Fruit fly (Drosophila melanogaster): ENCODE data around the gene Best1.

Best1 gene

dm6 chr3R:10170356-10170876 lies at the start of gene Best1 (continued):
- TF ChIP-seq Dfd (GFP tag; optimal IDR thresholded peaks at IDR 0.05) (no peak), Doc3 (GFP tag; IDR thresholded peaks at IDR 0.05; ENCODE audit: partially characterized antibody) (0 out of 3 replicates have a peak, but pooled peaks have one; percentile 47), CG8944 (GFP tag; optimal IDR thresholded peaks at IDR 0.05) (peak; percentile 65), otp (GFP tag; IDR thresholded peaks at IDR 0.05) (peak; percentile 89; the same call in 2 of the 3 replicates), Lpt (GFP tag; optimal IDR thresholded peaks at IDR 0.05) (no peak), lov (optimal IDR thresholded peaks at IDR 0.05) (no peak), lov (GFP tag; IDR thresholded peaks at IDR 0.05) (peak; percentile 80), Nf-YA (GFP tag; IDR thresholded peaks at IDR 0.05) (peak; percentile 87), Hr78 (GFP tag; optimal IDR thresholded peaks at IDR 0.05) (peak in 1 of 2 experiments; percentile 64), Ada2b (GFP tag; IDR thresholded peaks at IDR 0.05) (peak; percentile 96), ems (GFP tag; optimal IDR thresholded peaks at IDR 0.05) (peak; percentile 50), ci (GFP tag; IDR thresholded peaks at IDR 0.05) (peak; percentile 95), CG15601 (tag; optimal IDR thresholded peaks at IDR 0.05) (peak; percentile 89), trh (GFP tag; optimal IDR thresholded peaks at IDR 0.05) (peak; percentile 69), twi (tag; optimal IDR thresholded peaks at IDR 0.05) (peak; percentile 76), CG18011 (GFP tag; optimal IDR thresholded peaks at IDR 0.05) (peak; percentile 77), CG7372 (GFP tag; IDR thresholded peaks at IDR 0.05) (peak; percentile 81), Oli (tag; optimal IDR thresholded peaks at IDR 0.05) (peak; percentile 90), Atf-2 (GFP tag; optimal IDR thresholded peaks at IDR 0.05) (no peak), CG30403 (GFP tag; optimal IDR thresholded peaks at IDR 0.05) (peak; percentile 91), CG17359 (tag; optimal IDR thresholded peaks at IDR 0.05) (peak; percentile 94), CG17568 (GFP tag; optimal IDR thresholded peaks at IDR 0.05) (peak; percentile 88), jigr1 (GFP tag; IDR thresholded peaks at IDR 0.05) (peak; percentile 45; the same call in 1 of the 3 replicates), phol (tag; optimal IDR thresholded peaks at IDR 0.05) (peak; percentile 87), cwo (GFP tag; optimal IDR thresholded peaks at IDR 0.05) (peak; percentile 89), CG1792 (GFP tag; optimal IDR thresholded peaks at IDR 0.05) (peak; percentile 40), gcm (GFP tag; optimal IDR thresholded peaks at IDR 0.05) (peak; percentile 92), Usf (GFP tag; optimal IDR thresholded peaks at IDR 0.05) (peak; percentile 82), Dref (GFP tag; IDR thresholded peaks at IDR 0.05) (no peak), ab (GFP tag; optimal IDR thresholded peaks at IDR 0.05) (peak; percentile 4), salm (tag; optimal IDR thresholded peaks at IDR 0.05) (peak; percentile 80), sens (GFP tag) (peak; percentile 94), mirr (GFP tag; optimal IDR thresholded peaks at IDR 0.05) (peak; percentile 68), CG12219 (GFP tag; optimal IDR thresholded peaks at IDR 0.05) (peak; percentile 82), maf-S (GFP tag; optimal IDR thresholded peaks at IDR 0.05) (peak; percentile 19), sna (GFP tag; IDR thresholded peaks at IDR 0.05; ENCODE audit: partially characterized antibody) (no peak), grau (tag; optimal IDR thresholded peaks at IDR 0.05) (peak; percentile 93), vnd (GFP tag; IDR thresholded peaks at IDR 0.05; ENCODE audit: partially characterized antibody) (no peak), slp2 (GFP tag; optimal IDR thresholded peaks at IDR 0.05) (peak; percentile 42), Chrac-16 (GFP tag; optimal IDR thresholded peaks at IDR 0.05) (peak; percentile 84), Deaf1 (tag; optimal IDR thresholded peaks at IDR 0.05) (peak; percentile 74), zf30C (GFP tag; optimal IDR thresholded peaks at IDR 0.05) (peak; percentile 6), ro (GFP tag; IDR thresholded peaks at IDR 0.05) (peak; percentile 69; the same call in 1 of the 2 replicates), H2.0 (GFP tag; IDR thresholded peaks at IDR 0.05) (peak; percentile 91), CG12299 (tag; optimal IDR thresholded peaks at IDR 0.05) (peak; percentile 86), Sox100B (GFP tag; optimal IDR thresholded peaks at IDR 0.05) (peak; percentile 87), z (GFP tag; IDR thresholded peaks at IDR 0.05) (peak; percentile 85), insv (GFP tag; optimal IDR thresholded peaks at IDR 0.05) (peak in 1 of 2 experiments; percentile 64), B-H1 (GFP tag; IDR thresholded peaks at IDR 0.05) (peak; percentile 88), CG1024 (GFP tag; IDR thresholded peaks at IDR 0.05) (peak; percentile 83), Doc2 (GFP tag; IDR thresholded peaks at IDR 0.05) (peak; percentile 65)
